Worm (Caenorhabditis elegans) whole organism, L1 larva: ENCODE measurements around the gene cdc-25.3.

Experiments used
- nhr-77 ChIP-seq: fragments of 150-350 bp; optimal IDR thresholded peaks from 2 replicates; lab custom pipeline; 2014; ENCODE audit warnings: missing biosample characterization, missing genetic modification characterization
- sptf-1 ChIP-seq: fragments of 150-350 bp; optimal IDR thresholded peaks from 2 replicates; lab custom pipeline; 2014; ENCODE audit warnings: missing biosample characterization, missing genetic modification characterization
- unc-130 ChIP-seq: fragments of 150-350 bp; optimal IDR thresholded peaks from 2 replicates; lab custom pipeline; 2017; ENCODE audit warnings: missing biosample characterization, missing genetic modification characterization, inconsistent platforms
- zag-1 ChIP-seq: fragments of 150-350 bp; optimal IDR thresholded peaks from 2 replicates; lab custom pipeline; 2014; ENCODE audit warnings: missing biosample characterization, missing genetic modification characterization

DNA sequence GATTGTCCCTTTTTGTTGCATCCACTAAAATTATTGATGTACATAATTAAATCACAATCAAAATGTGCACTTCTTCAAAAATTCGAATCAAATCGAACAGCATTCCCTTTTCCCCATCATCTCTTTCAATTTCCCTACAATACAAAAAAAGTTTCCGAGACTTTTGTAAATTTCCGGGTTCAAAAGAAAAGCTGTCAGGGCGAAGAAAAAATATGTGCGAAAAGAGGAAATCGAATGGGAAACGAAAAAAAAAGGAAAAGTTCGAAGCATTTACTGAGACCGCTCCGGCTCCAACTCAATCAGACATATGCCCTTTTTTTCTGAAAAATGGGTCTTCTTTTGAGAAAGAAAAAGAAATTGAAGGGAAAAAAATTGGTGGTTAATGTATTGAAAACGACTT, 31.4 kb upstream of the cdc-25.3 start:
- TF ChIP-seq nhr-77 (tag; lab: Kevin White, UChicago), result no peak
- no peak for TF ChIP-seq zag-1 (tag; lab: Kevin White, UChicago)
- no peak for TF ChIP-seq unc-130 (tag; lab: Kevin White, UChicago)
- no peak for TF ChIP-seq sptf-1
